Fruit fly (Drosophila melanogaster): ENCODE data around the gene tal-2A.

DNA sequence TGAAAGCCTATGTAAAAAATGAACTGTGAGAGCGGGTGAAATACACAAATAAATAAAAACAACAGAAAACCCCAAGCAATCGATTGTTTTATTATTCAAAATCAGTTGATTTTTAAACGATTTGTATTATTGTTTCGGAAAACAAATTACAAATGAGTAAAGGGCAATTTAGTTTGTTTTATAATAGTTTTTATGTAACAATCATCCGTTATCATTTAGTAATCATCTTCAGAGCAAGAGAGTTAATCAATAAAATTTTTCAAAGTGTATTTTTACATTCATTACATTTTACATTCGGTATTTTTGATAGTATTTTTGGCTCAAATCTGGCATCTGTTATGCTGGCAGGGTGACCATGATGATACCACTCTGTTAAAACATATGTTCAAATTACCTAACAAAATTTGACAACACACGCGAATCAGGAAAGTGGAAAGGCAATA, 33.6 kb upstream of the tal-2A start, which contains the start of the genes CG42375 and CG9288:
- TF ChIP-seq ttk (optimal IDR thresholded peaks at IDR 0.05) (no peak), h (optimal IDR thresholded peaks at IDR 0.05) (no peak)
